Fruit fly (Drosophila melanogaster) Kc167 (cell line): Measurements from ENCODE around the gene CG11912.

Experiments
- Myc ChIP-seq: fragments of >200 bp; optimal IDR thresholded peaks from 2 replicates; lab custom pipeline; 2017; ENCODE audit warnings: missing external identifiers
- Sin3A ChIP-seq: fragments of >200 bp; optimal IDR thresholded peaks from 2 replicates; lab custom pipeline; 2018; ENCODE audit warnings: missing external identifiers
- h ChIP-seq: fragments of >200 bp; optimal IDR thresholded peaks from 3 replicates; lab custom pipeline; 2018; ENCODE audit warnings: missing external identifiers
- insv ChIP-seq: fragments of >200 bp; optimal IDR thresholded peaks from 3 replicates; lab custom pipeline; 2018; ENCODE audit warnings: missing external identifiers
- psq ChIP-seq: fragments of >200 bp; optimal IDR thresholded peaks from 2 replicates; lab custom pipeline; 2017; ENCODE audit warnings: missing external identifiers
- ttk ChIP-seq: sonication (Bioruptor generic); optimal IDR thresholded peaks from 2 replicates; lab custom pipeline; 2017; ENCODE audit warnings: missing external identifiers

CG11912 gene

dm6 chr2L:286421-286820, 32.6 kb downstream of the CG11912 start:
- TF ChIP-seq Sin3A (lab: Kevin White, UChicago) (no peak), Myc (lab: Kevin White, UChicago) (no peak), psq (lab: Kevin White, UChicago) (no peak), h (lab: Kevin White, UChicago) (no peak), insv (no peak), ttk (lab: Kevin White, UChicago) (no peak)

- TF ChIP-seq h (lab: Kevin White, UChicago) (no peak), Sin3A (lab: Kevin White, UChicago) (no peak), Myc (lab: Kevin White, UChicago) (no peak), psq (lab: Kevin White, UChicago) (no peak), insv (no peak), ttk (lab: Kevin White, UChicago) (no peak)
Measured at dm6 chr2L:285596-286023, 33.4 kb downstream of the CG11912 start.

- TF ChIP-seq h (lab: Kevin White, UChicago) = no peak
- no peak for TF ChIP-seq psq (lab: Kevin White, UChicago)
- no peak for TF ChIP-seq Sin3A (lab: Kevin White, UChicago)
- no peak for TF ChIP-seq ttk (lab: Kevin White, UChicago)
- TF ChIP-seq insv = no peak
- no peak for TF ChIP-seq Myc (lab: Kevin White, UChicago)
Measured at dm6 chr2L:283071-283482, 36.0 kb downstream of the CG11912 start, which contains the start of gene CG11601. Gene CG11601, minus strand, starts transcription at chr2L:283269.

- TF ChIP-seq h (lab: Kevin White, UChicago) = no peak
- no peak for TF ChIP-seq Myc (lab: Kevin White, UChicago)
- TF ChIP-seq ttk (lab: Kevin White, UChicago) = no peak
- no peak for TF ChIP-seq Sin3A (lab: Kevin White, UChicago)
- no peak for TF ChIP-seq insv
- TF ChIP-seq psq (lab: Kevin White, UChicago) = no peak
Measured at dm6 chr2L:278134-278533, 40.9 kb downstream of the CG11912 start, which contains the start of gene CG17078. Gene CG17078, minus strand, starts transcription at chr2L:278234.

dm6 chr2L:277122-277671, 41.9 kb downstream of the CG11912 start, which contains the start of gene smo:
Gene smo, plus strand, starts transcription at chr2L:277582.
- TF ChIP-seq h (lab: Kevin White, UChicago) = no peak
- TF ChIP-seq Myc (lab: Kevin White, UChicago) = no peak
- TF ChIP-seq Sin3A (lab: Kevin White, UChicago) = no peak
- TF ChIP-seq insv = no peak
- no peak for TF ChIP-seq ttk (lab: Kevin White, UChicago)
- TF ChIP-seq psq (lab: Kevin White, UChicago) = no peak

dm6 chr2L:273603-274002, 45.5 kb downstream of the CG11912 start, which contains the start of the genes mbm and CG11555:
Gene mbm, minus strand, starts transcription at chr2L:273715.
Gene CG11555, plus strand, starts transcription at chr2L:273836.
- TF ChIP-seq h (lab: Kevin White, UChicago) = no peak
- no peak for TF ChIP-seq Sin3A (lab: Kevin White, UChicago)
- no peak for TF ChIP-seq psq (lab: Kevin White, UChicago)
- TF ChIP-seq ttk (lab: Kevin White, UChicago) = no peak
- TF ChIP-seq Myc (lab: Kevin White, UChicago) = no peak
- no peak for TF ChIP-seq insv

- TF ChIP-seq insv = no peak
- no peak for TF ChIP-seq ttk (lab: Kevin White, UChicago)
- no peak for TF ChIP-seq Myc (lab: Kevin White, UChicago)
- no peak for TF ChIP-seq h (lab: Kevin White, UChicago)
- no peak for TF ChIP-seq Sin3A (lab: Kevin White, UChicago)
- no peak for TF ChIP-seq psq (lab: Kevin White, UChicago)
Measured at dm6 chr2L:271553-271952, 47.5 kb downstream of the CG11912 start, which contains the start of gene Dus1. Gene Dus1, minus strand, starts transcription at chr2L:271744.

dm6 chr2L:268788-269187, 50.3 kb downstream of the CG11912 start, which contains the start of gene CG3345:
Gene CG3345, plus strand, starts transcription at chr2L:269088.
- TF ChIP-seq psq (lab: Kevin White, UChicago) (no peak), insv (no peak), h (lab: Kevin White, UChicago) (no peak), Myc (lab: Kevin White, UChicago) (no peak), ttk (lab: Kevin White, UChicago) (no peak), Sin3A (lab: Kevin White, UChicago) (no peak)
